Worm (Caenorhabditis elegans): ENCODE results near the gene B0554.1.
A peak's percentile ranks its signal among the peaks of the same experiment; 100 is the strongest.

B0554.1 gene

ce11 chrV:462263-462662 is 24.1 kb downstream of the B0554.1 start, which contains the start of gene nhr-202 (continued):
- no peak for TF ChIP-seq Y48G9A.11 (GFP tag; IDR thresholded peaks at IDR 0.05)
- TF ChIP-seq lin-39 (tag; optimal IDR thresholded peaks at IDR 0.05), result no peak
- TF ChIP-seq dmd-8 (GFP tag; IDR thresholded peaks at IDR 0.05), result no peak
- TF ChIP-seq daf-8 (GFP tag; IDR thresholded peaks at IDR 0.05), result no peak
- no peak for TF ChIP-seq dmd-9 (GFP tag; IDR thresholded peaks at IDR 0.05)
- peak in 1 of 2 experiments; percentile 16 for TF ChIP-seq lsy-2 (tag; optimal IDR thresholded peaks at IDR 0.05)
- TF ChIP-seq daf-19 (GFP tag; conservative IDR thresholded peaks at IDR 0.05), result no peak
- no peak for TF ChIP-seq sdz-12 (GFP tag; optimal IDR thresholded peaks at IDR 0.05)
- TF ChIP-seq nhr-10 (tag; optimal IDR thresholded peaks at IDR 0.05), result no peak
- no peak for TF ChIP-seq lin-38 (GFP tag; IDR thresholded peaks at IDR 0.05)
- no peak for TF ChIP-seq zip-11 (GFP tag; IDR thresholded peaks at IDR 0.05)
- no peak for TF ChIP-seq mes-2 (tag; optimal IDR thresholded peaks at IDR 0.05; ENCODE audit: poor library complexity, severe bottlenecking)
- no peak for TF ChIP-seq mdt-29 (GFP tag; IDR thresholded peaks at IDR 0.05)
- peak; percentile 32 for TF ChIP-seq mep-1 (tag; optimal IDR thresholded peaks at IDR 0.05)
- peak; percentile 58 for TF ChIP-seq dve-1 (tag; optimal IDR thresholded peaks at IDR 0.05; ENCODE audit: insufficient read depth)
- TF ChIP-seq rbr-2 (tag; optimal IDR thresholded peaks at IDR 0.05), result no peak
- no peak for TF ChIP-seq mdl-1 (tag; optimal IDR thresholded peaks at IDR 0.05)
- peak; percentile 76 for TF ChIP-seq ztf-7 (tag; optimal IDR thresholded peaks at IDR 0.05)
- no peak for TF ChIP-seq ceh-82 (tag; optimal IDR thresholded peaks at IDR 0.05)
- TF ChIP-seq nhr-11 (tag; optimal IDR thresholded peaks at IDR 0.05), result no peak
- no peak for TF ChIP-seq hmg-1.1 (GFP tag; IDR thresholded peaks at IDR 0.05)
- TF ChIP-seq ctbp-1 (GFP tag; IDR thresholded peaks at IDR 0.05), result no peak
- TF ChIP-seq F26F4.8 (GFP tag; conservative IDR thresholded peaks at IDR 0.05), result no peak
- no peak for TF ChIP-seq madf-5 (GFP tag; IDR thresholded peaks at IDR 0.05)
- no peak for TF ChIP-seq nhr-111 (GFP tag; optimal IDR thresholded peaks at IDR 0.05)
- no peak for TF ChIP-seq lin-1 (GFP tag; IDR thresholded peaks at IDR 0.05)
- no peak for TF ChIP-seq ceh-28 (tag; optimal IDR thresholded peaks at IDR 0.05)
- no peak for TF ChIP-seq daf-16 (GFP tag; optimal IDR thresholded peaks at IDR 0.05)
- TF ChIP-seq daf-16 (tag; optimal IDR thresholded peaks at IDR 0.05), result peak; percentile 59
- TF ChIP-seq tag-97 (GFP tag; IDR thresholded peaks at IDR 0.05), result no peak
- TF ChIP-seq duxl-1 (tag; optimal IDR thresholded peaks at IDR 0.05; ENCODE audit: poor library complexity), result no peak
- no peak for TF ChIP-seq dpl-1 (GFP tag; optimal IDR thresholded peaks at IDR 0.05)
- no peak for TF ChIP-seq mxl-2 (GFP tag; conservative IDR thresholded peaks at IDR 0.05)
- TF ChIP-seq arid-1 (GFP tag; conservative IDR thresholded peaks at IDR 0.05), result no peak
- no peak for TF ChIP-seq T26A8.4 (GFP tag; IDR thresholded peaks at IDR 0.05)
- no peak for TF ChIP-seq nhr-41 (GFP tag; IDR thresholded peaks at IDR 0.05)
- no peak for TF ChIP-seq nhr-42 (GFP tag; IDR thresholded peaks at IDR 0.05)
- no peak for TF ChIP-seq php-3 (GFP tag; IDR thresholded peaks at IDR 0.05)
- TF ChIP-seq egl-27 (tag; optimal IDR thresholded peaks at IDR 0.05), result no peak
- no peak for TF ChIP-seq nhr-6 (tag; optimal IDR thresholded peaks at IDR 0.05)
- TF ChIP-seq zag-1 (tag; optimal IDR thresholded peaks at IDR 0.05), result no peak
- TF ChIP-seq vab-7 (GFP tag; IDR thresholded peaks at IDR 0.05), result no peak
- no peak for TF ChIP-seq snpc-4 (tag; optimal IDR thresholded peaks at IDR 0.05)
- TF ChIP-seq attf-4 (tag; optimal IDR thresholded peaks at IDR 0.05), result no peak
- no peak for TF ChIP-seq ZK546.5 (tag; optimal IDR thresholded peaks at IDR 0.05)
- no peak for TF ChIP-seq Y5F2A.4 (GFP tag; optimal IDR thresholded peaks at IDR 0.05)
- TF ChIP-seq nhr-48 (tag; optimal IDR thresholded peaks at IDR 0.05), result peak; percentile 35
- no peak for TF ChIP-seq zfp-2 (tag; optimal IDR thresholded peaks at IDR 0.05)
- TF ChIP-seq ZK337.2 (GFP tag; IDR thresholded peaks at IDR 0.05), result no peak
- TF ChIP-seq madf-9 (GFP tag; conservative IDR thresholded peaks at IDR 0.05), result no peak
- TF ChIP-seq fkh-10 (GFP tag; optimal IDR thresholded peaks at IDR 0.05), result no peak
- no peak for TF ChIP-seq pha-4 (GFP tag; IDR thresholded peaks at IDR 0.05)
- TF ChIP-seq pha-4 (tag; optimal IDR thresholded peaks at IDR 0.05), result no peak

Data from whole organism, L4 larva.